Fruit fly (Drosophila melanogaster) whole organism, adult: ENCODE results near the gene CG7394.

Experiments
- CG11617 ChIP-seq: fragments of 200-800 bp; sonication (Bioruptor generic); optimal IDR thresholded peaks from 2 replicates; lab custom pipeline; 2017; ENCODE audit warnings: mild to moderate bottlenecking, missing biosample characterization, missing genetic modification reagents, missing genetic modification characterization
- CG14711 ChIP-seq: fragments of 200-800 bp; sonication (Bioruptor generic); optimal IDR thresholded peaks from 2 replicates; lab custom pipeline; 2018; ENCODE audit warnings: missing biosample characterization, mild to moderate bottlenecking, missing genetic modification characterization, moderate library complexity
- CG5204 ChIP-seq: fragments of 200-800 bp; sonication (Bioruptor generic); optimal IDR thresholded peaks from 2 replicates; lab custom pipeline; 2016; ENCODE audit warnings: missing biosample characterization, missing genetic modification characterization
- CG7101 ChIP-seq: fragments of 200-800 bp; sonication (Bioruptor generic); optimal IDR thresholded peaks from 2 replicates; lab custom pipeline; 2018; ENCODE audit warnings: missing biosample characterization, mild to moderate bottlenecking, missing genetic modification characterization, moderate library complexity
- Hr96 ChIP-seq: fragments of 200-800 bp; sonication (Bioruptor generic); optimal IDR thresholded peaks from 2 replicates; lab custom pipeline; 2016; ENCODE audit warnings: missing biosample characterization, missing genetic modification characterization
- bab1 ChIP-seq: fragments of 200-800 bp; sonication (Bioruptor generic); optimal IDR thresholded peaks from 3 replicates; lab custom pipeline; 2019; ENCODE audit warnings: missing biosample characterization, mild to moderate bottlenecking, missing genetic modification characterization, moderate library complexity
- cnc ChIP-seq, 2 experiments: fragments of >200 bp; optimal IDR thresholded peaks; 2 replicates each; lab custom pipeline; 2017
- tj ChIP-seq: fragments of 200-800 bp; sonication (Bioruptor generic); optimal IDR thresholded peaks from 3 replicates; lab custom pipeline; 2017; ENCODE audit warnings: missing biosample characterization, mild to moderate bottlenecking, missing genetic modification characterization, moderate library complexity
- toe ChIP-seq: fragments of 200-800 bp; sonication (Bioruptor generic); optimal IDR thresholded peaks from 2 replicates; lab custom pipeline; 2016; ENCODE audit warnings: missing biosample characterization, missing genetic modification characterization

DNA sequence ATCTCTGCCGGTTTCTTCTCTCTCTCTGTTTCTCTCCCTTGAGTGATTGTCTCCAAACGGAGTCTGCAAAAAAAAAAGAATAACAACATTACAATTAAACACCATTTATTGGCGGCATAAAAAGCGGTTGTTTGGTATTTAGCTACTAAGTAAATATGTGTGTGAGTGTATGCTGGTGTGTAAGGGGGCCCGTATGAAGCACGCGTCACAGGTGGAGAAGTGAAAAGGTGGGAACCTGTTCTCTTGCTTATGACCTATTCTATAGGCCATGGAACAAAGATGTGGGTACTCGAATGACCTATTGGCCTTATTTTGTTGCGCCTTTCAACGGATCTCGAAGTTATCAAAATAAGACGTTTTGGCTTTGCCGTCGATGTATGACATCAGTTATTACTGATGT, 26.8 kb downstream of the CG7394 start:
- TF ChIP-seq CG14711 (tag; lab: Kevin White, UChicago) (no peak), CG7101 (tag; lab: Kevin White, UChicago) (no peak), CG5204 (GFP tag; lab: Kevin White, UChicago) (no peak), Hr96 (GFP tag; lab: Kevin White, UChicago) (no peak), toe (GFP tag; lab: Kevin White, UChicago) (no peak), tj (GFP tag; lab: Kevin White, UChicago) (no peak), bab1 (GFP tag; lab: Kevin White, UChicago) (no peak), CG11617 (GFP tag; lab: Kevin White, UChicago) (no peak), cnc (optimal IDR thresholded peaks at IDR 0.05; lab: Kevin White, UChicago) (no peak)
